Worm (Caenorhabditis elegans): ENCODE measurements around the gene mcm-3AP.
"Not testable (repeated sequence)": the region's sequence is repeated elsewhere in the genome, so short reads cannot be mapped to it uniquely, and the experiment has no call there.

mcm-3AP gene

ce11 chrIV:7948290-7948689, at the start of gene mcm-3AP:
TSS of gene mcm-3AP (plus strand) at chrIV:7948672.
- not testable (repeated sequence) for TF ChIP-seq unc-62 (GFP tag; optimal IDR thresholded peaks at IDR 0.05)

ce11 chrIV:7902221-7902904, 46.1 kb upstream of the mcm-3AP start, which contains the start of gene arp-11:
TSS of gene arp-11 (minus strand) at chrIV:7902271.
- no peak for TF ChIP-seq unc-62 (GFP tag; optimal IDR thresholded peaks at IDR 0.05)

ce11 chrIV:7903359-7903758, 45.1 kb upstream of the mcm-3AP start, which contains the start of gene C49H3.6:
TSS of gene C49H3.6 (plus strand) at chrIV:7903738.
- TF ChIP-seq unc-62 (GFP tag; optimal IDR thresholded peaks at IDR 0.05): no peak

ce11 chrIV:7906643-7907042, 41.8 kb upstream of the mcm-3AP start:
- no peak for TF ChIP-seq unc-62 (GFP tag; optimal IDR thresholded peaks at IDR 0.05)

- no peak for TF ChIP-seq unc-62 (GFP tag; optimal IDR thresholded peaks at IDR 0.05)
These were observed 38.9 kb upstream of the mcm-3AP start for ce11 chrIV:7909455-7910141.

- TF ChIP-seq unc-62 (GFP tag; optimal IDR thresholded peaks at IDR 0.05): no peak
These were observed 38.2 kb upstream of the mcm-3AP start, which contains the start of the genes npp-27 and ntl-4 for ce11 chrIV:7910197-7910735. TSS of gene npp-27 (minus strand) at chrIV:7910247. TSS of gene ntl-4 (plus strand) at chrIV:7910575.

ce11 chrIV:7914991-7915390, 33.5 kb upstream of the mcm-3AP start, which contains the start of gene C49H3.4:
TSS of gene C49H3.4 (plus strand) at chrIV:7915291.
- TF ChIP-seq unc-62 (GFP tag; optimal IDR thresholded peaks at IDR 0.05): no peak

- TF ChIP-seq unc-62 (GFP tag; optimal IDR thresholded peaks at IDR 0.05): no peak
These were observed 31.6 kb upstream of the mcm-3AP start for ce11 chrIV:7916907-7917306.

ce11 chrIV:7917881-7918280, 30.6 kb upstream of the mcm-3AP start:
- TF ChIP-seq unc-62 (GFP tag; optimal IDR thresholded peaks at IDR 0.05): no peak

- TF ChIP-seq unc-62 (GFP tag; optimal IDR thresholded peaks at IDR 0.05): no peak
These were observed 28.3 kb upstream of the mcm-3AP start, which contains the start of gene C49H3.16 for ce11 chrIV:7920126-7920525. TSS of gene C49H3.16 (plus strand) at chrIV:7920426.

- TF ChIP-seq unc-62 (GFP tag; optimal IDR thresholded peaks at IDR 0.05): no peak
These were observed 24.4 kb upstream of the mcm-3AP start, which contains the start of the genes xpo-3 and C49H3.3 for ce11 chrIV:7923982-7924480. TSS of gene xpo-3 (minus strand) at chrIV:7924032. TSS of gene C49H3.3 (plus strand) at chrIV:7924350.

ce11 chrIV:7924975-7925828, 23.3 kb upstream of the mcm-3AP start:
- TF ChIP-seq unc-62 (GFP tag; optimal IDR thresholded peaks at IDR 0.05): no peak

ce11 chrIV:7926102-7926840, 22.2 kb upstream of the mcm-3AP start, which contains the start of gene rps-2:
TSS of gene rps-2 (minus strand) at chrIV:7926391.
- TF ChIP-seq unc-62 (GFP tag; optimal IDR thresholded peaks at IDR 0.05): no peak

- TF ChIP-seq unc-62 (GFP tag; optimal IDR thresholded peaks at IDR 0.05): no peak
These were observed 21.3 kb upstream of the mcm-3AP start, which contains the start of gene C49H3.12 for ce11 chrIV:7927218-7927617. TSS of gene C49H3.12 (minus strand) at chrIV:7927318.
